Fruit fly (Drosophila melanogaster): Measurements from ENCODE around the gene bigmax.

The bigmax gene

dm6 chr3R:27272233-27272632 lies 16.1 kb downstream of the bigmax start:
- TF ChIP-seq Myc (optimal IDR thresholded peaks at IDR 0.05) (peak; percentile 2), Dif (GFP tag; optimal IDR thresholded peaks at IDR 0.05; ENCODE audit: partially characterized antibody) (no peak), jim (GFP tag; optimal IDR thresholded peaks at IDR 0.05) (peak; percentile 56)

- TF ChIP-seq Rel (GFP tag; optimal IDR thresholded peaks at IDR 0.05), result no peak
- TF ChIP-seq Rel (tag; optimal IDR thresholded peaks at IDR 0.05), result peak; percentile 78
- TF ChIP-seq brk (GFP tag; optimal IDR thresholded peaks at IDR 0.05), result no peak
Measured at dm6 chr3R:27270379-27271266, 17.7 kb downstream of the bigmax start.

- TF ChIP-seq h (GFP tag; optimal IDR thresholded peaks at IDR 0.05), result no peak
- TF ChIP-seq CG9705 (GFP tag; optimal IDR thresholded peaks at IDR 0.05), result no peak
- TF ChIP-seq HLH106 (tag; optimal IDR thresholded peaks at IDR 0.05), result no peak
- TF ChIP-seq GATAd (GFP tag; optimal IDR thresholded peaks at IDR 0.05), result no peak
- no peak for TF ChIP-seq Jra (GFP tag; optimal IDR thresholded peaks at IDR 0.05)
- no peak for TF ChIP-seq OdsH (GFP tag; optimal IDR thresholded peaks at IDR 0.05)
- no peak for TF ChIP-seq Dfd (GFP tag; optimal IDR thresholded peaks at IDR 0.05)
- no peak for TF ChIP-seq Vsx2 (GFP tag; optimal IDR thresholded peaks at IDR 0.05; ENCODE audit: partially characterized antibody)
- TF ChIP-seq Hnf4 (GFP tag; optimal IDR thresholded peaks at IDR 0.05), result no peak
- TF ChIP-seq Mio (GFP tag; optimal IDR thresholded peaks at IDR 0.05), result no peak
Measured at dm6 chr3R:27265330-27265729, 23.0 kb downstream of the bigmax start, which contains the start of the genes CG14262 and CG14260. Gene CG14262, minus strand, starts transcription at chr3R:27265430. Gene CG14260, plus strand, starts transcription at chr3R:27265457.

dm6 chr3R:27263434-27264215 lies 24.7 kb downstream of the bigmax start, which contains the start of gene woc:
Gene woc, minus strand, starts transcription at chr3R:27264055.
- peak; percentile 53 for TF ChIP-seq rgr (GFP tag; optimal IDR thresholded peaks at IDR 0.05)
- no peak for TF ChIP-seq usp (GFP tag; optimal IDR thresholded peaks at IDR 0.05)
- TF ChIP-seq Hnf4 (GFP tag; optimal IDR thresholded peaks at IDR 0.05), result no peak
- peak; percentile 68 for TF ChIP-seq br (GFP tag; optimal IDR thresholded peaks at IDR 0.05)
- no peak for TF ChIP-seq sage (GFP tag; optimal IDR thresholded peaks at IDR 0.05)
- TF ChIP-seq h (GFP tag; optimal IDR thresholded peaks at IDR 0.05), result peak; percentile 80
- peak; percentile 97 for TF ChIP-seq jim (GFP tag; optimal IDR thresholded peaks at IDR 0.05)
- TF ChIP-seq CG32264 (GFP tag; optimal IDR thresholded peaks at IDR 0.05), result no peak
- no peak for TF ChIP-seq pan (optimal IDR thresholded peaks at IDR 0.05)
- TF ChIP-seq GATAd (GFP tag; optimal IDR thresholded peaks at IDR 0.05), result no peak
- no peak for TF ChIP-seq dl (GFP tag; optimal IDR thresholded peaks at IDR 0.05; ENCODE audit: insufficient read depth in 1 of 2, partially characterized antibody in 2 of 2)
- peak in 1 of 2 experiments; percentile 79 for TF ChIP-seq foxo (GFP tag; optimal IDR thresholded peaks at IDR 0.05)
- TF ChIP-seq tai (GFP tag; optimal IDR thresholded peaks at IDR 0.05), result no peak
- TF ChIP-seq Mio (GFP tag; optimal IDR thresholded peaks at IDR 0.05), result no peak
- peak; percentile 80 for TF ChIP-seq fru (GFP tag; optimal IDR thresholded peaks at IDR 0.05)
- TF ChIP-seq Abd-B (GFP tag; optimal IDR thresholded peaks at IDR 0.05), result no peak
- TF ChIP-seq Dfd (GFP tag; optimal IDR thresholded peaks at IDR 0.05), result no peak
- no peak for TF ChIP-seq Dif (GFP tag; optimal IDR thresholded peaks at IDR 0.05; ENCODE audit: partially characterized antibody)
- TF ChIP-seq CG9705 (GFP tag; optimal IDR thresholded peaks at IDR 0.05), result no peak
- peak; percentile 71 for TF ChIP-seq OdsH (GFP tag; optimal IDR thresholded peaks at IDR 0.05)
- TF ChIP-seq dmrt93B (GFP tag; optimal IDR thresholded peaks at IDR 0.05), result no peak
- TF ChIP-seq Hr78 (GFP tag; optimal IDR thresholded peaks at IDR 0.05), result no peak
- peak; percentile 78 for TF ChIP-seq ey (GFP tag; optimal IDR thresholded peaks at IDR 0.05)
- no peak for TF ChIP-seq lola (GFP tag; optimal IDR thresholded peaks at IDR 0.05)
- TF ChIP-seq CrebA (GFP tag; optimal IDR thresholded peaks at IDR 0.05; ENCODE audit: borderline replicate concordance), result no peak
- no peak for TF ChIP-seq Jra (GFP tag; optimal IDR thresholded peaks at IDR 0.05)
- TF ChIP-seq Sp1 (GFP tag; optimal IDR thresholded peaks at IDR 0.05), result peak; percentile 64
- peak; percentile 39 for TF ChIP-seq sv (GFP tag; optimal IDR thresholded peaks at IDR 0.05)
- TF ChIP-seq dsf (GFP tag; optimal IDR thresholded peaks at IDR 0.05; ENCODE audit: borderline replicate concordance), result no peak
- no peak for TF ChIP-seq Vsx2 (GFP tag; optimal IDR thresholded peaks at IDR 0.05; ENCODE audit: partially characterized antibody)
- TF ChIP-seq N (GFP tag; optimal IDR thresholded peaks at IDR 0.05), result peak; percentile 64
- no peak for TF ChIP-seq HLH106 (tag; optimal IDR thresholded peaks at IDR 0.05)
- no peak for TF ChIP-seq brk (GFP tag; optimal IDR thresholded peaks at IDR 0.05)
- TF ChIP-seq Rel (GFP tag; optimal IDR thresholded peaks at IDR 0.05), result no peak
- TF ChIP-seq Rel (tag; optimal IDR thresholded peaks at IDR 0.05), result peak; percentile 72
- TF ChIP-seq Myc (optimal IDR thresholded peaks at IDR 0.05), result no peak
- peak; percentile 76 for TF ChIP-seq Hr83 (GFP tag; optimal IDR thresholded peaks at IDR 0.05; ENCODE audit: poor library complexity, severe bottlenecking)
- no peak for TF ChIP-seq woc (GFP tag; optimal IDR thresholded peaks at IDR 0.05)
- TF ChIP-seq psq (GFP tag; optimal IDR thresholded peaks at IDR 0.05), result peak; percentile 74
